Fruit fly (Drosophila melanogaster) whole organism, embryonic: ENCODE measurements around the gene CG13306.

ENCODE experiments used
- CG10274 ChIP-seq: fragments of 200-800 bp; sonication (Bioruptor generic); optimal IDR thresholded peaks from 3 replicates; lab custom pipeline; 2017; ENCODE audit warnings: missing biosample characterization, mild to moderate bottlenecking, missing genetic modification characterization
- CG10462 ChIP-seq: fragments of 200-800 bp; sonication (Bioruptor generic); optimal IDR thresholded peaks from 2 replicates; lab custom pipeline; 2016; ENCODE audit warnings: missing biosample characterization, missing genetic modification characterization
- CG11093 ChIP-seq: fragments of 200-800 bp; sonication (Bioruptor generic); IDR thresholded peaks from 3 replicates; pipeline ENCODE4 v1.3.6; 2022; ENCODE audit warnings: missing biosample characterization, missing genetic modification characterization
- CG11504 ChIP-seq: fragments of 200-800 bp; sonication (Bioruptor generic); optimal IDR thresholded peaks from 3 replicates; lab custom pipeline; 2019; ENCODE audit warnings: missing biosample characterization, mild to moderate bottlenecking, missing genetic modification characterization, moderate library complexity
- CG12071 ChIP-seq: fragments of 200-800 bp; sonication (Bioruptor generic); optimal IDR thresholded peaks from 3 replicates; lab custom pipeline; 2018; ENCODE audit warnings: missing biosample characterization, mild to moderate bottlenecking, missing genetic modification characterization
- CG12219 ChIP-seq: fragments of 200-800 bp; sonication (Bioruptor generic); optimal IDR thresholded peaks from 3 replicates; lab custom pipeline; 2018; ENCODE audit warnings: missing biosample characterization, mild to moderate bottlenecking, missing genetic modification characterization
- CG12769 ChIP-seq: fragments of 200-800 bp; sonication (Bioruptor generic); optimal IDR thresholded peaks from 2 replicates; lab custom pipeline; 2019; ENCODE audit warnings: missing biosample characterization, mild to moderate bottlenecking, missing genetic modification characterization, moderate library complexity
- CG1529 ChIP-seq: fragments of 200-800 bp; sonication (Bioruptor generic); optimal IDR thresholded peaks from 3 replicates; lab custom pipeline; 2018; ENCODE audit warnings: missing biosample characterization, missing genetic modification characterization
- CG1603 ChIP-seq: fragments of 200-800 bp; sonication (Bioruptor generic); optimal IDR thresholded peaks from 2 replicates; lab custom pipeline; 2019; ENCODE audit warnings: missing biosample characterization, mild to moderate bottlenecking, missing genetic modification characterization, moderate library complexity
- CG16815 ChIP-seq: fragments of 200-800 bp; sonication (Bioruptor generic); optimal IDR thresholded peaks from 3 replicates; lab custom pipeline; 2017; ENCODE audit warnings: missing biosample characterization, mild to moderate bottlenecking, missing genetic modification characterization
- CG17385 ChIP-seq: fragments of 200-800 bp; sonication (Bioruptor generic); optimal IDR thresholded peaks from 3 replicates; lab custom pipeline; 2018; ENCODE audit warnings: missing biosample characterization, mild to moderate bottlenecking, missing genetic modification characterization
- CG18262 ChIP-seq: fragments of 200-800 bp; optimal IDR thresholded peaks from 3 replicates; lab custom pipeline; 2019; ENCODE audit warnings: missing biosample characterization, mild to moderate bottlenecking, missing genetic modification characterization, moderate library complexity
- CG1832 ChIP-seq: fragments of 200-800 bp; sonication (Bioruptor generic); optimal IDR thresholded peaks from 2 replicates; lab custom pipeline; 2017; ENCODE audit warnings: missing biosample characterization, mild to moderate bottlenecking, missing genetic modification characterization, inconsistent platforms
- CG2199 ChIP-seq: fragments of 200-800 bp; sonication (Bioruptor generic); IDR thresholded peaks from 3 replicates; pipeline ENCODE4 v1.3.6; 2022; ENCODE audit warnings: missing biosample characterization, missing genetic modification characterization
- CG34224 ChIP-seq: fragments of 200-800 bp; sonication (Bioruptor generic); IDR thresholded peaks from 3 replicates; pipeline ENCODE4 v1.3.6; 2022; ENCODE audit warnings: missing biosample characterization, missing genetic modification characterization; ENCODE audit not compliant: partially characterized antibody
- CG5953 ChIP-seq: fragments of 200-800 bp; sonication (Bioruptor generic); IDR thresholded peaks from 2 replicates; pipeline ENCODE4 v1.3.6; 2022; ENCODE audit warnings: missing biosample characterization, missing genetic modification characterization
- CG6654 ChIP-seq: fragments of 200-800 bp; sonication (Bioruptor generic); optimal IDR thresholded peaks from 2 replicates; lab custom pipeline; 2017; ENCODE audit warnings: missing biosample characterization, mild to moderate bottlenecking, missing genetic modification characterization
- CG6683 ChIP-seq: fragments of 200-800 bp; sonication (Bioruptor generic); optimal IDR thresholded peaks from 2 replicates; lab custom pipeline; 2017; ENCODE audit warnings: missing biosample characterization, mild to moderate bottlenecking, missing genetic modification characterization, missing genetic modification reagents
- CG7963 ChIP-seq: fragments of 200-800 bp; sonication (Bioruptor generic); IDR thresholded peaks from 3 replicates; pipeline ENCODE4 v1.3.6; 2022; ENCODE audit warnings: missing biosample characterization, missing genetic modification characterization; ENCODE audit not compliant: partially characterized antibody
- CoRest ChIP-seq: fragments of 200-800 bp; sonication (Bioruptor generic); optimal IDR thresholded peaks from 3 replicates; lab custom pipeline; 2018; ENCODE audit warnings: missing biosample characterization, mild to moderate bottlenecking, missing genetic modification characterization, moderate library complexity
- ERR ChIP-seq: fragments of 200-800 bp; sonication (Bioruptor generic); optimal IDR thresholded peaks from 2 replicates; lab custom pipeline; 2016; ENCODE audit warnings: missing biosample characterization, missing genetic modification characterization
- Elba2 ChIP-seq: fragments of 200-800 bp; sonication (Bioruptor generic); optimal IDR thresholded peaks from 3 replicates; lab custom pipeline; 2016; ENCODE audit warnings: missing biosample characterization, missing genetic modification characterization
- GATAe ChIP-seq: fragments of 200-800 bp; sonication (Bioruptor generic); conservative IDR thresholded peaks from 2 replicates; pipeline ENCODE4 v1.3.6; 2022; ENCODE audit warnings: missing biosample characterization, missing genetic modification characterization
- Hr3 ChIP-seq: fragments of 200-800 bp; sonication (Bioruptor generic); optimal IDR thresholded peaks from 3 replicates; lab custom pipeline; 2016; ENCODE audit warnings: missing biosample characterization, missing genetic modification characterization
- Hr51 ChIP-seq, 2 experiments: fragments of 200-800 bp; sonication (Bioruptor generic); optimal IDR thresholded peaks; 2 replicates in 1 of 2; 3 replicates in 1 of 2; lab custom pipeline; 2016 to 2018; ENCODE audit warnings: missing biosample characterization in 2 of 2, missing genetic modification characterization in 2 of 2, mild to moderate bottlenecking in 1 of 2, moderate library complexity in 1 of 2
- Kr ChIP-seq: fragments of 200-800 bp; sonication (Bioruptor generic); optimal IDR thresholded peaks from 2 replicates; lab custom pipeline; 2017; ENCODE audit warnings: missing biosample characterization, mild to moderate bottlenecking, missing genetic modification characterization
- Meics ChIP-seq: fragments of 200-800 bp; sonication (Bioruptor generic); optimal IDR thresholded peaks from 2 replicates; lab custom pipeline; 2017; ENCODE audit warnings: missing biosample characterization, mild to moderate bottlenecking, missing genetic modification characterization
- Mes4 ChIP-seq: fragments of 200-800 bp; sonication (Bioruptor generic); optimal IDR thresholded peaks from 2 replicates; lab custom pipeline; 2016; ENCODE audit warnings: missing biosample characterization, missing genetic modification characterization
- Oaz ChIP-seq: fragments of 200-800 bp; sonication (Bioruptor generic); IDR thresholded peaks from 2 replicates; pipeline ENCODE4 v1.3.6; 2022; ENCODE audit warnings: missing biosample characterization, missing genetic modification characterization
- Scr ChIP-seq: fragments of 200-800 bp; sonication (Bioruptor generic); IDR thresholded peaks from 2 replicates; pipeline ENCODE4 v1.3.6; 2022; ENCODE audit warnings: missing biosample characterization, missing genetic modification characterization; ENCODE audit not compliant: partially characterized antibody
- TFAM ChIP-seq: fragments of 200-800 bp; sonication (Bioruptor generic); optimal IDR thresholded peaks from 2 replicates; lab custom pipeline; 2017; ENCODE audit warnings: missing biosample characterization, missing genetic modification characterization, inconsistent platforms
- aop ChIP-seq: fragments of 200-800 bp; sonication (Bioruptor generic); IDR thresholded peaks from 2 replicates; pipeline ENCODE4 v1.3.6; 2022; ENCODE audit warnings: missing biosample characterization, missing genetic modification characterization
- caup ChIP-seq: fragments of 200-800 bp; sonication (Bioruptor generic); optimal IDR thresholded peaks from 3 replicates; lab custom pipeline; 2017; ENCODE audit warnings: missing biosample characterization, mild to moderate bottlenecking, missing genetic modification characterization, moderate library complexity; ENCODE audit not compliant: severe bottlenecking
- crol ChIP-seq: fragments of 200-800 bp; sonication (Bioruptor generic); IDR thresholded peaks from 2 replicates; pipeline ENCODE4 v1.3.6; 2022; ENCODE audit warnings: missing biosample characterization, missing genetic modification characterization
- crp ChIP-seq, 2 experiments: fragments of 200-800 bp; sonication (Bioruptor generic); optimal IDR thresholded peaks; 2 replicates in 1 of 2; 3 replicates in 1 of 2; lab custom pipeline; 2017; ENCODE audit warnings: missing biosample characterization in 2 of 2, missing genetic modification characterization in 2 of 2, mild to moderate bottlenecking in 1 of 2, moderate library complexity in 1 of 2
- da ChIP-seq: fragments of 200-800 bp; sonication (Bioruptor generic); optimal IDR thresholded peaks from 2 replicates; lab custom pipeline; 2016; ENCODE audit warnings: missing biosample characterization, missing genetic modification characterization
- dm ChIP-seq: fragments of 200-800 bp; sonication (Bioruptor generic); optimal IDR thresholded peaks from 3 replicates; lab custom pipeline; 2016; ENCODE audit warnings: missing biosample characterization, missing genetic modification characterization
- emc ChIP-seq: fragments of 200-800 bp; sonication (Bioruptor generic); optimal IDR thresholded peaks from 2 replicates; lab custom pipeline; 2016; ENCODE audit warnings: missing biosample characterization, missing genetic modification characterization
- grn ChIP-seq: fragments of 200-800 bp; sonication (Bioruptor generic); optimal IDR thresholded peaks from 3 replicates; lab custom pipeline; 2017; ENCODE audit warnings: missing biosample characterization, missing genetic modification characterization
- her ChIP-seq: fragments of 200-800 bp; sonication (Bioruptor generic); optimal IDR thresholded peaks from 2 replicates; lab custom pipeline; 2016; ENCODE audit warnings: missing biosample characterization, missing genetic modification characterization
- klu ChIP-seq: fragments of 200-800 bp; sonication (Bioruptor generic); IDR thresholded peaks from 2 replicates; pipeline ENCODE4 v1.3.6; 2022; ENCODE audit warnings: missing biosample characterization, missing genetic modification characterization
- lilli ChIP-seq: fragments of 200-800 bp; sonication (Bioruptor generic); optimal IDR thresholded peaks from 3 replicates; lab custom pipeline; 2016; ENCODE audit warnings: missing biosample characterization, missing genetic modification characterization
- lov ChIP-seq, 2 experiments: fragments of 200-800 bp in 1 of 2; fragments of >200 bp in 1 of 2; sonication (Bioruptor generic) in 1 of 2; IDR thresholded peaks in 1 of 2; optimal IDR thresholded peaks in 1 of 2; 2 replicates in 1 of 2; 3 replicates in 1 of 2; pipeline versions ENCODE4 v1.3.6 to Lab custom; 2017 to 2022; ENCODE audit warnings: missing biosample characterization in 1 of 2, missing genetic modification characterization in 1 of 2
- maf-S ChIP-seq: fragments of 200-800 bp; sonication (Bioruptor generic); optimal IDR thresholded peaks from 2 replicates; lab custom pipeline; 2016; ENCODE audit warnings: missing biosample characterization, missing genetic modification characterization
- org-1 ChIP-seq: fragments of 200-800 bp; sonication (Bioruptor generic); optimal IDR thresholded peaks from 2 replicates; lab custom pipeline; 2017; ENCODE audit warnings: missing biosample characterization, missing genetic modification characterization
- pum ChIP-seq: fragments of 200-800 bp; sonication (Bioruptor generic); optimal IDR thresholded peaks from 2 replicates; lab custom pipeline; 2016; ENCODE audit warnings: missing biosample characterization, missing genetic modification characterization
- sd ChIP-seq: fragments of 200-800 bp; sonication (Bioruptor generic); optimal IDR thresholded peaks from 3 replicates; lab custom pipeline; 2018; ENCODE audit warnings: missing biosample characterization, mild to moderate bottlenecking, missing genetic modification characterization, moderate library complexity
- shn ChIP-seq: fragments of 200-800 bp; sonication (Bioruptor generic); optimal IDR thresholded peaks from 3 replicates; lab custom pipeline; 2016; ENCODE audit warnings: missing biosample characterization, missing genetic modification characterization

CG13306 gene

DNA sequence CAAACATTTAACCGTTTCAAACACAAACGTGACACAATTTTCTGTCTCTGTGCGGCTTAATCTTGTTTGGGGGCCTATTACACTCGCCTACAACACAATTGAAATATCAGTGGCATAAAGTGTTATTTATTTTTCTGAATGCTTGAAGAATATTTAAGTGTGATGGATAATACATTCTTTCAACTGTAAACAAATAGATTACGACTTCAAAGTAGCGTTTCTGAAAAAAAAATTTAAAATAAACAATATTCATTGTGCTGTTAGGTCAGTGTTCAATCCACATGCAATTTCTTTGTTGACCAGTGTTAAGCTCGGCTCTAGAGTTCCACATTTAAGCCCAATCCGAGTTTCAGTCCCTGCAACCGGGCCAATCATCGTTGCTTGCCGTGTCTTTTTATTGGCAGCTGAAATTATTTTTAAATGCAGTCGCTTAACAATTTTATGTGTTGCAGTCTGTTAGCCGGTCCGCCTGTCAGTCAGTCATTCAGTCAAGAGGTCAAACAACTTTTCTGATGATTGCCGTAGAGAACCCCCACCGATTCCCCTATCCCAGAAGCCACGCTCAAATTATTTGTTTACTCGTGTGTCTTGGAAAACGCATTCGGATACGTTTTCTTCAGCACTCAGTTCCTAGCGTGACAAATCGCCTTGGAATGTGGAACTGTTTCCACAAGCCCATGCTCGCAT lies 23.6 kb upstream of the CG13306 start (continued):
- TF ChIP-seq CG1603 (tag; lab: Kevin White, UChicago) (peak; percentile 77), Meics (GFP tag; lab: Kevin White, UChicago) (peak; percentile 17), CG34224 (GFP tag; lab: Robert Waterston, UW) (no peak), Mes4 (GFP tag; lab: Kevin White, UChicago) (peak; percentile 66), CG1832 (GFP tag; lab: Kevin White, UChicago) (no peak), CG16815 (peak; percentile 41), CG17385 (GFP tag; lab: Kevin White, UChicago) (peak; percentile 71), CG12769 (tag; lab: Kevin White, UChicago) (peak; percentile 71), sd (tag; lab: Kevin White, UChicago) (peak; percentile 74), CG6683 (GFP tag; lab: Kevin White, UChicago) (no peak), org-1 (GFP tag; lab: Kevin White, UChicago) (peak; percentile 47), dm (GFP tag; lab: Kevin White, UChicago) (peak; percentile 30), crp (GFP tag; optimal IDR thresholded peaks at IDR 0.05; lab: Kevin White, UChicago) (peak in 1 of 2 experiments; percentile 9), CG12071 (GFP tag; lab: Kevin White, UChicago) (no peak), CoRest (tag; lab: Kevin White, UChicago) (peak; percentile 82), CG1529 (GFP tag; lab: Kevin White, UChicago) (peak; percentile 76), shn (GFP tag; lab: Kevin White, UChicago) (peak; percentile 24), Hr3 (GFP tag; lab: Kevin White, UChicago) (peak; percentile 40), CG7963 (no peak), ERR (GFP tag; lab: Kevin White, UChicago) (peak; percentile 3), CG11093 (0 out of 3 replicates have a peak, but pooled peaks have one; percentile 26), CG10462 (peak; percentile 2), Hr51 (GFP tag; optimal IDR thresholded peaks at IDR 0.05; lab: Kevin White, UChicago) (peak in 1 of 2 experiments; percentile 85), CG6654 (GFP tag; lab: Kevin White, UChicago) (peak; percentile 25), CG5953 (GFP tag; lab: Robert Waterston, UW) (peak; percentile 56; the same call in 1 of the 2 replicates), TFAM (no peak), pum (no peak), aop (no peak), CG10274 (GFP tag; lab: Kevin White, UChicago) (no peak), CG18262 (tag; lab: Kevin White, UChicago) (peak; percentile 86), Oaz (peak; percentile 5; the same call in 1 of the 2 replicates), maf-S (GFP tag; lab: Kevin White, UChicago) (peak; percentile 51), CG2199 (GFP tag; lab: Robert Waterston, UW) (no peak), caup (GFP tag; lab: Kevin White, UChicago) (peak; percentile 25), lov (optimal IDR thresholded peaks at IDR 0.05; lab: Kevin White, UChicago) (no peak), lov (GFP tag; IDR thresholded peaks at IDR 0.05; lab: Robert Waterston, UW) (peak; percentile 65; the same call in 1 of the 3 replicates), da (GFP tag; lab: Kevin White, UChicago) (no peak), crol (no peak), CG11504 (tag; lab: Kevin White, UChicago) (peak; percentile 79), Kr (GFP tag; lab: Kevin White, UChicago) (no peak), klu (0 out of 2 replicates have a peak, but pooled peaks have one; percentile 17), her (no peak), Elba2 (GFP tag; lab: Kevin White, UChicago) (no peak), emc (GFP tag; lab: Kevin White, UChicago) (no peak), grn (GFP tag; lab: Kevin White, UChicago) (no peak), CG12219 (GFP tag; lab: Kevin White, UChicago) (peak; percentile 83), Scr (GFP tag; lab: Robert Waterston, UW) (no peak), GATAe (GFP tag; lab: Robert Waterston, UW) (no peak), lilli (GFP tag; lab: Kevin White, UChicago) (peak; percentile 46)
